Worm (Caenorhabditis elegans): ENCODE measurements around the gene C04A2.15.

DNA sequence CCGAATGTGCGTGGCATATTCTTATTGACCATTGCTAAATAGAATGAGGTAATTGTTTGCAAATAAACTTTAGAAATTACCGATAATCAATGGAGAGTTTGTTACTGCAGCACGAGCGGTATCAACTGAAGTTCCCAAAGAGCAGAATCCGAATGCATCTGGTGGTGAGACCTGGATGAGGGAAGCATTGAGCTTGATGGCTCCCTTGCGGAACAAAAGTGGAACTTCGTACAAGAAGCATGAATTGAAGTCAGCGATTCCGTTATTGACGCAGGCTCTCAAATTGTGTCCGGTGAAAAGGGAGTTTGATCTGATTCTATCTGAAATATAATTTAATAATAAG is 37.5 kb downstream of the C04A2.15 start:
- TF ChIP-seq fos-1 (tag; optimal IDR thresholded peaks at IDR 0.05) (peak; percentile 17), ceh-16 (tag; optimal IDR thresholded peaks at IDR 0.05) (no peak), nhr-28 (tag; optimal IDR thresholded peaks at IDR 0.05) (no peak), elt-3 (tag; optimal IDR thresholded peaks at IDR 0.05) (no peak), nhr-76 (tag; optimal IDR thresholded peaks at IDR 0.05) (no peak), lin-39 (tag; optimal IDR thresholded peaks at IDR 0.05) (no peak), egl-27 (tag; optimal IDR thresholded peaks at IDR 0.05) (no peak), nfya-1 (tag; optimal IDR thresholded peaks at IDR 0.05; ENCODE audit: insufficient read depth) (no peak), mdl-1 (tag; optimal IDR thresholded peaks at IDR 0.05) (no peak), zag-1 (tag; optimal IDR thresholded peaks at IDR 0.05) (no peak), nhr-237 (tag; optimal IDR thresholded peaks at IDR 0.05) (no peak), ceh-28 (tag; optimal IDR thresholded peaks at IDR 0.05) (no peak)

Measured in whole organism, L3 larva.